Fruit fly (Drosophila melanogaster): ENCODE data around the gene tim.
A peak's percentile ranks its signal among the peaks of the same experiment; 100 is the strongest.

tim gene

DNA sequence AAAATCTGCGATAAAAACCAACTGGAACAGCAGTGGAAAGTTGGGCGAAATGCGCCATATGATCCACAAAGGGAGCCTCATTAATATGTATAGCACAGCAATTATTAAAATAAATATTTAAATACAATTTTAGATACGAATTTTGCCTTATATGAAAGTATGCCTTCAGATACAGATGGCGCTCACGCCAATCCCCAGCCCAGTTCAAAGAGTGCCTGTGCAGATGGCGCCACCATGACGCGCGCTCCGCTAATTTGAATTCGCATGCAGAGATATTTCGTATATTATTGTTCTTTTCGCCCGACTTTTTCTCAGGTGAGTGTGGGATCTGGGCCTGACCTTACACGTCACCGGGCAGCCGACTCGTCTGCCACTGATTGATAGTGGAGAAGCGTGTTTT is 35.7 kb downstream of the tim start, which contains the start of gene Pgant4 (continued):
- TF ChIP-seq nerfin-2 (GFP tag; IDR thresholded peaks at IDR 0.05; ENCODE audit: partially characterized antibody) (no peak), YL-1 (GFP tag; optimal IDR thresholded peaks at IDR 0.05) (no peak), pita (GFP tag; optimal IDR thresholded peaks at IDR 0.05) (peak; percentile 9), ato (GFP tag; IDR thresholded peaks at IDR 0.05; ENCODE audit: partially characterized antibody) (no peak), bbx (GFP tag; IDR thresholded peaks at IDR 0.05; ENCODE audit: partially characterized antibody) (no peak), dpn (GFP tag; optimal IDR thresholded peaks at IDR 0.05) (peak; percentile 40 to 69), CG2202 (tag; optimal IDR thresholded peaks at IDR 0.05) (no peak), tll (GFP tag; optimal IDR thresholded peaks at IDR 0.05) (no peak), TFAM (GFP tag; optimal IDR thresholded peaks at IDR 0.05) (no peak), CG4404 (GFP tag; IDR thresholded peaks at IDR 0.05) (no peak), gfzf (GFP tag; optimal IDR thresholded peaks at IDR 0.05) (no peak), ash1 (GFP tag; optimal IDR thresholded peaks at IDR 0.05) (no peak), CG43689 (GFP tag; IDR thresholded peaks at IDR 0.05) (no peak), ftz-f1 (GFP tag; optimal IDR thresholded peaks at IDR 0.05) (peak; percentile 33), lov (optimal IDR thresholded peaks at IDR 0.05) (no peak), lov (GFP tag; IDR thresholded peaks at IDR 0.05) (no peak), CG11696 (GFP tag; IDR thresholded peaks at IDR 0.05) (no peak), CG10147 (GFP tag; optimal IDR thresholded peaks at IDR 0.05) (no peak), CG2129 (GFP tag; IDR thresholded peaks at IDR 0.05; ENCODE audit: partially characterized antibody) (no peak), stc (GFP tag; IDR thresholded peaks at IDR 0.05) (0 out of 2 replicates have a peak, but pooled peaks have one; percentile 13), CG13424 (tag; optimal IDR thresholded peaks at IDR 0.05) (no peak), CG13775 (GFP tag; optimal IDR thresholded peaks at IDR 0.05) (peak; percentile 37), CG11723 (GFP tag; optimal IDR thresholded peaks at IDR 0.05) (no peak), Elba2 (GFP tag; optimal IDR thresholded peaks at IDR 0.05) (peak; percentile 55), Dbx (GFP tag; IDR thresholded peaks at IDR 0.05) (peak; percentile 84), Deaf1 (tag; optimal IDR thresholded peaks at IDR 0.05) (no peak), CG18599 (GFP tag; optimal IDR thresholded peaks at IDR 0.05) (no peak), CG15514 (GFP tag; optimal IDR thresholded peaks at IDR 0.05) (peak; percentile 53), CG31365 (tag; optimal IDR thresholded peaks at IDR 0.05) (peak; percentile 14), CG7556 (GFP tag; optimal IDR thresholded peaks at IDR 0.05) (no peak), CG14014 (GFP tag; IDR thresholded peaks at IDR 0.05) (peak; percentile 54; the same call in 1 of the 2 replicates), CG10209 (GFP tag; optimal IDR thresholded peaks at IDR 0.05) (peak; percentile 37), CG42726 (GFP tag; IDR thresholded peaks at IDR 0.05; ENCODE audit: partially characterized antibody) (peak; percentile 81), Fer1 (GFP tag; optimal IDR thresholded peaks at IDR 0.05) (peak; percentile 39), fd96Cb (tag; optimal IDR thresholded peaks at IDR 0.05) (no peak), H2.0 (GFP tag; IDR thresholded peaks at IDR 0.05) (peak; percentile 36), toy (GFP tag; IDR thresholded peaks at IDR 0.05) (no peak), Hr78 (GFP tag; optimal IDR thresholded peaks at IDR 0.05) (no peak), CG4617 (GFP tag; optimal IDR thresholded peaks at IDR 0.05; ENCODE audit: borderline replicate concordance) (peak; percentile 28), crol (GFP tag; IDR thresholded peaks at IDR 0.05) (no peak), ewg (GFP tag; optimal IDR thresholded peaks at IDR 0.05) (no peak), CG4424 (GFP tag; optimal IDR thresholded peaks at IDR 0.05) (peak; percentile 56), usp (GFP tag; optimal IDR thresholded peaks at IDR 0.05) (no peak), lbe (GFP tag; optimal IDR thresholded peaks at IDR 0.05) (no peak), ci (GFP tag; IDR thresholded peaks at IDR 0.05) (peak; percentile 82; the same call in 2 of the 3 replicates), row (GFP tag; IDR thresholded peaks at IDR 0.05) (0 out of 3 replicates have a peak, but pooled peaks have one; percentile 25), ro (GFP tag; IDR thresholded peaks at IDR 0.05) (peak; percentile 29; the same call in 1 of the 2 replicates), CG15011 (GFP tag; optimal IDR thresholded peaks at IDR 0.05) (no peak), H15 (GFP tag; IDR thresholded peaks at IDR 0.05) (peak; percentile 69; the same call in 2 of the 3 replicates), CG8281 (tag; optimal IDR thresholded peaks at IDR 0.05) (no peak)
